Worm (Caenorhabditis elegans) whole organism, L4 larva: Measurements from ENCODE around the gene nep-20.

Source experiments
- ama-1 ChIP-seq: fragments of 150-350 bp; optimal IDR thresholded peaks from 2 replicates; lab custom pipeline; 2014; ENCODE audit warnings: inconsistent platforms, mixed read lengths
- dmd-9 ChIP-seq: fragments of 200-800 bp; sonication (Bioruptor generic); IDR thresholded peaks from 2 replicates; pipeline ENCODE4 v1.3.6; 2022; ENCODE audit warnings: missing genetic modification reagents, missing genetic modification characterization, missing compliant biosample characterization
- lsy-2 ChIP-seq, 2 experiments: fragments of 150-350 bp in 1 of 2; sonication (generic microtip) in 1 of 2; optimal IDR thresholded peaks; 2 replicates each; lab custom pipeline; 2014 to 2017; ENCODE audit warnings: missing biosample characterization in 2 of 2, missing genetic modification characterization in 2 of 2
- nhr-6 ChIP-seq: fragments of 150-350 bp; optimal IDR thresholded peaks from 2 replicates; lab custom pipeline; 2014; ENCODE audit warnings: missing biosample characterization, missing genetic modification characterization
- nhr-76 ChIP-seq: fragments of 150-350 bp; optimal IDR thresholded peaks from 2 replicates; lab custom pipeline; 2014; ENCODE audit warnings: missing biosample characterization, missing genetic modification characterization
- zfp-2 ChIP-seq: sonication (generic microtip); optimal IDR thresholded peaks from 2 replicates; lab custom pipeline; 2016; ENCODE audit warnings: mild to moderate bottlenecking, missing genetic modification characterization, missing compliant biosample characterization

ce11 chrII:3358834-3359233, 36.5 kb downstream of the nep-20 start, which contains the start of the genes lido-14 and bath-27:
- TF ChIP-seq ama-1 (lab: Kevin White, UChicago) (no peak), zfp-2 (tag; lab: Kevin White, UChicago) (no peak), nhr-6 (tag; lab: Kevin White, UChicago) (no peak), dmd-9 (no peak), nhr-76 (tag; lab: Kevin White, UChicago) (no peak), lsy-2 (tag; optimal IDR thresholded peaks at IDR 0.05; lab: Kevin White, UChicago) (no peak)
